Worm (Caenorhabditis elegans) whole organism, L4 larva: ENCODE measurements around the gene F46C5.6.
A peak's percentile ranks its signal among the peaks of the same experiment; 100 is the strongest.

ENCODE experiments used
- D1046.2 ChIP-seq: fragments of 200-800 bp; sonication (Bioruptor generic); IDR thresholded peaks from 2 replicates; pipeline ENCODE4 v1.3.6; 2022; ENCODE audit warnings: missing genetic modification characterization, missing compliant biosample characterization
- F10B5.3 ChIP-seq: sonication (generic microtip); optimal IDR thresholded peaks from 2 replicates; lab custom pipeline; 2016; ENCODE audit warnings: mild to moderate bottlenecking, missing genetic modification characterization, missing compliant biosample characterization
- T20F7.1 ChIP-seq: fragments of 200-800 bp; sonication (Bioruptor generic); optimal IDR thresholded peaks from 2 replicates; lab custom pipeline; 2018; ENCODE audit warnings: mild to moderate bottlenecking, missing genetic modification characterization, missing compliant biosample characterization
- ZK546.5 ChIP-seq, 2 experiments: sonication (generic microtip); optimal IDR thresholded peaks; 2 replicates each; lab custom pipeline; 2017; ENCODE audit warnings: missing biosample characterization in 2 of 2, missing genetic modification characterization in 2 of 2
- attf-4 ChIP-seq: sonication (generic microtip); optimal IDR thresholded peaks from 3 replicates; lab custom pipeline; 2017; ENCODE audit warnings: missing biosample characterization, missing genetic modification characterization
- ceh-20 ChIP-seq: fragments of 200-800 bp; sonication (Bioruptor generic); IDR thresholded peaks from 2 replicates; pipeline ENCODE4 v1.3.6; 2022; ENCODE audit warnings: missing genetic modification reagents, missing genetic modification characterization, missing compliant biosample characterization
- ceh-32 ChIP-seq: sonication (generic microtip); optimal IDR thresholded peaks from 2 replicates; lab custom pipeline; 2016; ENCODE audit warnings: mild to moderate bottlenecking, missing genetic modification characterization, missing compliant biosample characterization; ENCODE audit not compliant: poor library complexity
- ceh-62 ChIP-seq: sonication (generic microtip); optimal IDR thresholded peaks from 2 replicates; lab custom pipeline; 2017; ENCODE audit warnings: missing biosample characterization, missing genetic modification characterization
- ces-1 ChIP-seq: fragments of 150-350 bp; sonication (generic microtip); optimal IDR thresholded peaks from 4 replicates; lab custom pipeline; 2014; ENCODE audit warnings: missing biosample characterization, missing genetic modification reagents, missing genetic modification characterization
- cey-2 ChIP-seq: sonication (generic microtip); optimal IDR thresholded peaks from 3 replicates; lab custom pipeline; 2017; ENCODE audit warnings: missing genetic modification characterization, mild to moderate bottlenecking, missing compliant biosample characterization, antibody characterized with exemption, borderline replicate concordance; ENCODE audit not compliant: insufficient read depth
- ctbp-1 ChIP-seq: fragments of 200-800 bp; sonication (Bioruptor generic); IDR thresholded peaks from 2 replicates; pipeline ENCODE4 v1.3.6; 2022; ENCODE audit warnings: missing genetic modification reagents, missing genetic modification characterization, missing compliant biosample characterization
- daf-19 ChIP-seq: fragments of 200-800 bp; sonication (Bioruptor generic); conservative IDR thresholded peaks from 2 replicates; pipeline ENCODE4 v1.3.6; 2022; ENCODE audit warnings: missing genetic modification characterization, missing compliant biosample characterization
- dmd-6 ChIP-seq: fragments of 200-800 bp; sonication (Bioruptor generic); IDR thresholded peaks from 2 replicates; pipeline ENCODE4 v1.3.6; 2022; ENCODE audit warnings: missing genetic modification reagents, missing genetic modification characterization, missing compliant biosample characterization
- duxl-1 ChIP-seq: sonication (generic microtip); optimal IDR thresholded peaks from 2 replicates; lab custom pipeline; 2016; ENCODE audit warnings: mild to moderate bottlenecking, missing genetic modification characterization, moderate library complexity, missing compliant biosample characterization; ENCODE audit not compliant: poor library complexity
- jun-1 ChIP-seq: fragments of 150-350 bp; optimal IDR thresholded peaks from 2 replicates; lab custom pipeline; 2014; ENCODE audit warnings: missing biosample characterization, missing genetic modification reagents, missing genetic modification characterization
- lin-29 ChIP-seq: fragments of 200-800 bp; sonication (Bioruptor generic); IDR thresholded peaks from 2 replicates; pipeline ENCODE4 v1.3.6; 2022; ENCODE audit warnings: missing genetic modification reagents, missing genetic modification characterization, missing compliant biosample characterization
- lin-39 ChIP-seq: fragments of 150-350 bp; optimal IDR thresholded peaks from 2 replicates; lab custom pipeline; 2014; ENCODE audit warnings: missing biosample characterization, missing genetic modification reagents, missing genetic modification characterization
- lir-3 ChIP-seq: sonication (generic microtip); optimal IDR thresholded peaks from 2 replicates; lab custom pipeline; 2016; ENCODE audit warnings: mild to moderate bottlenecking, missing genetic modification characterization, missing compliant biosample characterization
- madf-9 ChIP-seq: fragments of 200-800 bp; sonication (Bioruptor generic); conservative IDR thresholded peaks from 2 replicates; pipeline ENCODE4 v1.3.6; 2022; ENCODE audit warnings: missing genetic modification reagents, missing genetic modification characterization, missing compliant biosample characterization
- mes-2 ChIP-seq: sonication (generic microtip); optimal IDR thresholded peaks from 2 replicates; lab custom pipeline; 2016; ENCODE audit warnings: missing genotype, mild to moderate bottlenecking, missing genetic modification characterization, missing compliant biosample characterization; ENCODE audit not compliant: poor library complexity, severe bottlenecking
- nhr-111 ChIP-seq: fragments of 200-800 bp; sonication (Bioruptor generic); optimal IDR thresholded peaks from 2 replicates; lab custom pipeline; 2018; ENCODE audit warnings: mild to moderate bottlenecking, missing genetic modification characterization, missing compliant biosample characterization
- nhr-237 ChIP-seq: sonication (generic microtip); optimal IDR thresholded peaks from 2 replicates; lab custom pipeline; 2017; ENCODE audit warnings: missing biosample characterization, missing genetic modification characterization
- php-3 ChIP-seq: fragments of 200-800 bp; sonication (Bioruptor generic); IDR thresholded peaks from 2 replicates; pipeline ENCODE4 v1.3.6; 2022; ENCODE audit warnings: missing genetic modification reagents, missing genetic modification characterization, missing compliant biosample characterization
- rbr-2 ChIP-seq: sonication (generic microtip); optimal IDR thresholded peaks from 2 replicates; lab custom pipeline; 2016; ENCODE audit warnings: missing genotype, missing genetic modification characterization, missing compliant biosample characterization
- snpc-1.2 ChIP-seq: fragments of 200-800 bp; sonication (Bioruptor generic); IDR thresholded peaks from 2 replicates; pipeline ENCODE4 v1.3.6; 2022; ENCODE audit warnings: missing genetic modification reagents, missing genetic modification characterization, missing compliant biosample characterization
- tag-97 ChIP-seq: fragments of 200-800 bp; sonication (Bioruptor generic); IDR thresholded peaks from 2 replicates; pipeline ENCODE4 v1.3.6; 2022; ENCODE audit warnings: missing genetic modification characterization, missing compliant biosample characterization
- vab-7 ChIP-seq: fragments of 200-800 bp; sonication (Bioruptor generic); IDR thresholded peaks from 2 replicates; pipeline ENCODE4 v1.3.6; 2022; ENCODE audit warnings: missing genetic modification reagents, missing genetic modification characterization, missing compliant biosample characterization
- zfp-2 ChIP-seq: sonication (generic microtip); optimal IDR thresholded peaks from 2 replicates; lab custom pipeline; 2016; ENCODE audit warnings: mild to moderate bottlenecking, missing genetic modification characterization, missing compliant biosample characterization
- zfp-3 ChIP-seq: fragments of 200-800 bp; sonication (Bioruptor generic); conservative IDR thresholded peaks from 2 replicates; pipeline ENCODE4 v1.3.6; 2022; ENCODE audit warnings: missing genetic modification reagents, missing genetic modification characterization, missing compliant biosample characterization

The F46C5.6 gene

DNA sequence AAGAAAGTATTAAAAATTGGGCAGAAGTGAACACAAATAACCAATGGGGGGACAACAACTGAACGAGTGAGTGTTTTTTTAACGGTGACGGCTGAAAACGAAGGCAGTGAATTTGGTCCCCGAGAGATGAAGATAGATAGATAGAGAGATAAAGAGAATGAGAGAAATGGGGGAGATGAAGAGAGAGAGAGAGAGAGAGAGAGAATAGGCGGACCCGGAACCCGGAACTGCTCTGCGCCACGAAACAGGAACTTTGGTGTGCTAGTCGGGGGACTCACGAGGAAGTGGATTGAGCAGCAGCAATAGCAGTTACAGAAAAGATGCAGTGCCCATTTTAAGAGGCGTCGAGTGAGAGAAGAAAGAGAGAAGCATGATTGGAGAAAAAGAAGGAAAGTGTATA, 47.9 kb downstream of the F46C5.6 start (continued):
- TF ChIP-seq zfp-3 (GFP tag; lab: Robert Waterston, UW) (no peak), dmd-6 (GFP tag; lab: Robert Waterston, UW) (peak; percentile 76)

DNA sequence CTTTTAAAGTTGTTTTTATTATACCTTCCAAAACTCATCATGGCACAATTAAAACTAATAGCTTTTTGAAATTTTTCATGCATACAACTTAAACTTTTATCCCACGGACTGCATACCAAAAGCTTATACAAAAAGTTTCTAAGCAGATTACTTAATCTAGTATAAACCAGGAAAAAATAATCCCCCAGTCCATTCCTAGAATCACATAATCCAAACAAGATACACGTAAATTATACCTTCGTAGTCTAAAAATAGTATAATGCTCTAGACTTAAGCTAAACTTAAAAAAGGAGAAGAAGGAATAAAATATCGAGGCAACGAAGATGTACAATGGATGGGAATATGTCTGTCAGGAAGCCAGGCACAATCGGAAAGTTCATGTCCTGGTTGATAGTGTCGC, 49.1 kb downstream of the F46C5.6 start:
- TF ChIP-seq rbr-2 (tag; lab: Kevin White, UChicago) (no peak), jun-1 (tag; lab: Kevin White, UChicago) (no peak), T20F7.1 (GFP tag; lab: Kevin White, UChicago) (no peak), mes-2 (tag; lab: Kevin White, UChicago) (no peak), nhr-111 (GFP tag; lab: Kevin White, UChicago) (no peak), daf-19 (GFP tag; lab: Robert Waterston, UW) (no peak), ceh-20 (GFP tag; lab: Robert Waterston, UW) (no peak), ces-1 (GFP tag; lab: Kevin White, UChicago) (no peak), ceh-62 (tag; lab: Kevin White, UChicago) (no peak), lin-39 (tag; lab: Kevin White, UChicago) (no peak), ZK546.5 (tag; optimal IDR thresholded peaks at IDR 0.05; lab: Kevin White, UChicago) (no peak), zfp-2 (no peak), tag-97 (GFP tag; lab: Robert Waterston, UW) (no peak)
- TF ChIP-seq, all 104 proteins: peak for 0

ce11 chrII:8794072-8794471, 50.2 kb downstream of the F46C5.6 start, which contains the start of gene F07H5.7:
TSS of gene F07H5.7 (minus strand) at chrII:8794172.
- TF ChIP-seq cey-2 (tag; lab: Kevin White, UChicago) (no peak), ceh-32 (tag; lab: Kevin White, UChicago) (no peak), nhr-111 (GFP tag; lab: Kevin White, UChicago) (no peak), php-3 (no peak), duxl-1 (tag; lab: Kevin White, UChicago) (no peak), lir-3 (tag; lab: Kevin White, UChicago) (no peak), D1046.2 (GFP tag; lab: Robert Waterston, UW) (no peak), vab-7 (GFP tag; lab: Robert Waterston, UW) (no peak), ctbp-1 (no peak), lin-29 (GFP tag; lab: Robert Waterston, UW) (no peak), nhr-237 (tag; lab: Kevin White, UChicago) (no peak), madf-9 (GFP tag; lab: Robert Waterston, UW) (no peak), F10B5.3 (tag; lab: Kevin White, UChicago) (no peak)

- no peak for TF ChIP-seq snpc-1.2 (GFP tag; lab: Robert Waterston, UW)
- TF ChIP-seq daf-19 (GFP tag; lab: Robert Waterston, UW), result no peak
- no peak for TF ChIP-seq attf-4
Observed at ce11 chrII:8792640-8793039, 51.7 kb downstream of the F46C5.6 start, which contains the start of gene idpa-2. TSS of gene idpa-2 (minus strand) at chrII:8792740.
